Fruit fly (Drosophila melanogaster) whole organism, wandering third instar larva: ENCODE data around the gene CG13386.

Experiments
- Abd-B ChIP-seq: fragments of >200 bp; optimal IDR thresholded peaks from 2 replicates; lab custom pipeline; 2017; ENCODE audit warnings: missing biosample characterization, missing genetic modification characterization
- Mio ChIP-seq: sonication (Bioruptor generic); optimal IDR thresholded peaks from 2 replicates; lab custom pipeline; 2016; ENCODE audit warnings: missing biosample characterization, missing genetic modification characterization
- lola ChIP-seq: fragments of >200 bp; optimal IDR thresholded peaks from 2 replicates; lab custom pipeline; 2017; ENCODE audit warnings: missing biosample characterization, missing genetic modification characterization
- usp ChIP-seq: fragments of >200 bp; optimal IDR thresholded peaks from 2 replicates; lab custom pipeline; 2017; ENCODE audit warnings: missing biosample characterization, missing genetic modification characterization

DNA sequence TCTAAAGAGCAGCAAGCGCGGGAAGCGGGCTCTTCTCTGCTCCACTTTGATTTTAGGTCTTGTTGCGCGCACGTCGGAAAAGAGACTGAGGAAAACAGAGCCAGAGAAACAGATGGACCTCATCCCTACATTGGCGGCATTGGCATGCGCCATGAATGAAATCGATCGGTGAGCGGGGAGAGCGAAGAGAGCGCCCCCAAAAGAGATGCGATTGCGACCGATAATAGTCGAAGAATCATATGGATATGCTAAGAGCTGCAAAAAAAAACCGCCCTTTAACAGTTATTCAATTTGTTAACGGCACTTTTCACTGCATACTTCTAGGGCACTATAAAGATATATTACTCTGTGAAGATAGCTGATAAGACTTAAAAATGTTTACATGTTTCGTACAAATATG lies 34.7 kb downstream of the CG13386 start, which contains the start of gene grk:
- TF ChIP-seq Abd-B (GFP tag; lab: Kevin White, UChicago) (no peak), usp (GFP tag; lab: Kevin White, UChicago) (no peak), Mio (GFP tag; lab: Kevin White, UChicago) (no peak), lola (GFP tag; lab: Kevin White, UChicago) (no peak)
